Worm (Caenorhabditis elegans) whole organism, L3 larva: ENCODE data around the gene srw-56.

Source experiments
- R02D3.7 ChIP-seq: fragments of 150-350 bp; optimal IDR thresholded peaks from 2 replicates; lab custom pipeline; 2014; ENCODE audit warnings: missing biosample characterization, missing genetic modification characterization
- ama-1 ChIP-seq: fragments of 150-350 bp; optimal IDR thresholded peaks from 2 replicates; lab custom pipeline; 2018
- ceh-82 ChIP-seq: fragments of 150-350 bp; optimal IDR thresholded peaks from 2 replicates; lab custom pipeline; 2014; ENCODE audit warnings: missing biosample characterization, missing genetic modification characterization
- egl-5 ChIP-seq: fragments of 150-350 bp; optimal IDR thresholded peaks from 2 replicates; lab custom pipeline; 2017; ENCODE audit warnings: missing biosample characterization, missing genetic modification reagents, missing genetic modification characterization, inconsistent platforms
- fos-1 ChIP-seq: fragments of 150-350 bp; optimal IDR thresholded peaks from 2 replicates; lab custom pipeline; 2014; ENCODE audit warnings: missing biosample characterization, missing genetic modification characterization
- nhr-12 ChIP-seq: fragments of 150-350 bp; optimal IDR thresholded peaks from 2 replicates; lab custom pipeline; 2014; ENCODE audit warnings: missing biosample characterization, missing genetic modification characterization
- nhr-77 ChIP-seq: fragments of 150-350 bp; optimal IDR thresholded peaks from 2 replicates; lab custom pipeline; 2014; ENCODE audit warnings: missing biosample characterization, missing genetic modification characterization
- unc-62 ChIP-seq: fragments of 150-350 bp; sonication (generic microtip); optimal IDR thresholded peaks from 4 replicates; lab custom pipeline; 2014; ENCODE audit warnings: missing biosample characterization, missing genetic modification reagents, missing genetic modification characterization

DNA sequence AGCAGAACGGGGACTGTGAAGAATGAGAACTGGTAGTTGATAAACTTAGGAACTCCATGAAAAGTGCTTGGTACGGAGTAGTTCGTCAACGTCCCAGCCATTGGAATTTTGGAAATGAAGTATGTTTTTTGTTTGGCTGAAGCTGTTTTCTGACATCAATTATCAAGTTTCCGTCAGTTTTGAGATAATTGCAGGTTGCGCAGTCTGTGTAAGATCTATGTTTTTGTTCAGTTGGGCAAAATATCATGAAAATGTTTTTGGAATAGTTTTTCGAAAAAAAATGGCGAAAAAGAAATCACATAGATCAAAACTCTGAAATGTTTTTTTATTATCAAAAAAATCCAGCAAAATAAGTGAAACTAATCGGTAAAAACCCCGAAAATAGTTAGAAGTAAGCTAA is 22.2 kb upstream of the srw-56 start, which contains the start of gene sru-22:
- TF ChIP-seq R02D3.7 (tag; lab: Kevin White, UChicago) (no peak), egl-5 (tag; lab: Kevin White, UChicago) (no peak), nhr-77 (tag; lab: Kevin White, UChicago) (no peak), unc-62 (GFP tag; lab: Kevin White, UChicago) (no peak), fos-1 (tag; lab: Kevin White, UChicago) (no peak), ceh-82 (tag; lab: Kevin White, UChicago) (no peak), nhr-12 (no peak), ama-1 (lab: Kevin White, UChicago) (no peak)
